Worm (Caenorhabditis elegans) whole organism, young adult: ENCODE results near the gene ttn-1.
A peak's percentile ranks its signal among the peaks of the same experiment; 100 is the strongest.

Source experiments
- B0035.1 ChIP-seq: sonication (generic microtip); optimal IDR thresholded peaks from 2 replicates; lab custom pipeline; 2016; ENCODE audit warnings: missing genetic modification characterization, mild to moderate bottlenecking, missing compliant biosample characterization, missing genotype, missing genetic modification reagents
- C06A6.2 ChIP-seq: fragments of 200-800 bp; sonication (Bioruptor generic); conservative IDR thresholded peaks from 2 replicates; pipeline ENCODE4 v1.3.6; 2022; ENCODE audit warnings: missing genetic modification characterization, missing compliant biosample characterization
- D2030.7 ChIP-seq: fragments of 200-800 bp; sonication (Bioruptor generic); IDR thresholded peaks from 2 replicates; pipeline ENCODE4 v1.3.6; 2022; ENCODE audit warnings: missing genetic modification reagents, missing genetic modification characterization, missing compliant biosample characterization
- F37B4.10 ChIP-seq: fragments of 200-800 bp; sonication (Bioruptor generic); IDR thresholded peaks from 2 replicates; pipeline ENCODE4 v1.3.6; 2022; ENCODE audit warnings: missing genetic modification characterization, missing compliant biosample characterization
- F52B5.7 ChIP-seq: sonication (generic microtip); optimal IDR thresholded peaks from 2 replicates; lab custom pipeline; 2016; ENCODE audit warnings: mild to moderate bottlenecking, missing genetic modification characterization, missing compliant biosample characterization
- K11D2.4 ChIP-seq: fragments of 200-800 bp; sonication (Bioruptor generic); IDR thresholded peaks from 2 replicates; pipeline ENCODE4 v1.3.6; 2022; ENCODE audit warnings: missing genetic modification reagents, missing genetic modification characterization, missing compliant biosample characterization
- Y53F4B.3 ChIP-seq: fragments of 200-800 bp; sonication (Bioruptor generic); IDR thresholded peaks from 2 replicates; pipeline ENCODE4 v1.3.6; 2022; ENCODE audit warnings: missing genetic modification reagents, missing genetic modification characterization, missing compliant biosample characterization
- Y53G8AR.9 ChIP-seq: fragments of 200-800 bp; sonication (Bioruptor generic); conservative IDR thresholded peaks from 2 replicates; pipeline ENCODE4 v1.3.6; 2022; ENCODE audit warnings: missing genetic modification reagents, missing genetic modification characterization, missing compliant biosample characterization
- Y56A3A.18 ChIP-seq: fragments of 200-800 bp; sonication (Bioruptor generic); IDR thresholded peaks from 2 replicates; pipeline ENCODE4 v1.3.6; 2022; ENCODE audit warnings: missing genetic modification reagents, missing genetic modification characterization, missing compliant biosample characterization
- Y79H2A.3 ChIP-seq: fragments of 200-800 bp; sonication (Bioruptor generic); conservative IDR thresholded peaks from 2 replicates; pipeline ENCODE4 v1.3.6; 2022; ENCODE audit warnings: missing genetic modification reagents, missing genetic modification characterization, missing compliant biosample characterization
- athp-1 ChIP-seq: sonication (generic microtip); optimal IDR thresholded peaks from 2 replicates; lab custom pipeline; 2017; ENCODE audit warnings: mild to moderate bottlenecking, missing genetic modification characterization, missing compliant biosample characterization
- attf-3 ChIP-seq: fragments of 200-800 bp; sonication (Bioruptor generic); conservative IDR thresholded peaks from 2 replicates; pipeline ENCODE4 v1.3.6; 2022; ENCODE audit warnings: missing genetic modification reagents, missing genetic modification characterization, missing compliant biosample characterization
- attf-6 ChIP-seq: fragments of 200-800 bp; sonication (Bioruptor generic); IDR thresholded peaks from 2 replicates; pipeline ENCODE4 v1.3.6; 2022; ENCODE audit warnings: missing genetic modification reagents, missing genetic modification characterization, missing compliant biosample characterization
- bed-1 ChIP-seq: fragments of 200-800 bp; sonication (Bioruptor generic); IDR thresholded peaks from 2 replicates; pipeline ENCODE4 v1.3.6; 2022; ENCODE audit warnings: missing genetic modification reagents, missing genetic modification characterization, missing compliant biosample characterization
- cebp-1 ChIP-seq, 2 experiments: fragments of 200-800 bp in 1 of 2; sonication (Bioruptor generic) in 1 of 2; sonication (generic microtip) in 1 of 2; IDR thresholded peaks in 1 of 2; optimal IDR thresholded peaks in 1 of 2; 2 replicates each; pipeline versions ENCODE4 v1.3.6 to Lab custom; 2017 to 2022; ENCODE audit warnings: missing compliant biosample characterization in 2 of 2, missing genetic modification characterization in 2 of 2, mild to moderate bottlenecking in 1 of 2, missing genetic modification reagents in 1 of 2, moderate library complexity in 1 of 2
- ceh-40 ChIP-seq: fragments of 200-800 bp; sonication (Bioruptor generic); IDR thresholded peaks from 2 replicates; pipeline ENCODE4 v1.3.6; 2022; ENCODE audit warnings: missing genetic modification characterization, missing compliant biosample characterization
- chd-7 ChIP-seq: sonication (generic microtip); optimal IDR thresholded peaks from 2 replicates; lab custom pipeline; 2016; ENCODE audit warnings: mild to moderate bottlenecking, missing genetic modification characterization, moderate library complexity, missing compliant biosample characterization
- die-1 ChIP-seq: sonication (generic microtip); optimal IDR thresholded peaks from 2 replicates; lab custom pipeline; 2016; ENCODE audit warnings: missing genotype, mild to moderate bottlenecking, missing genetic modification characterization, missing compliant biosample characterization
- dox-1 ChIP-seq: fragments of 200-800 bp; sonication (Bioruptor generic); IDR thresholded peaks from 2 replicates; pipeline ENCODE4 v1.3.6; 2022; ENCODE audit warnings: missing genetic modification reagents, missing genetic modification characterization, missing compliant biosample characterization
- dpl-1 ChIP-seq: fragments of 150-350 bp; optimal IDR thresholded peaks from 2 replicates; lab custom pipeline; 2014; ENCODE audit warnings: missing biosample characterization, missing genetic modification reagents, missing genetic modification characterization
- efl-1 ChIP-seq: fragments of 150-350 bp; optimal IDR thresholded peaks from 2 replicates; lab custom pipeline; 2014; ENCODE audit warnings: missing biosample characterization, missing genetic modification reagents, missing genetic modification characterization
- egrh-3 ChIP-seq: fragments of 200-800 bp; sonication (Bioruptor generic); IDR thresholded peaks from 2 replicates; pipeline ENCODE4 v1.3.6; 2022; ENCODE audit warnings: missing genetic modification reagents, missing genetic modification characterization, missing compliant biosample characterization
- gei-17 ChIP-seq: fragments of 200-800 bp; sonication (Bioruptor generic); optimal IDR thresholded peaks from 2 replicates; lab custom pipeline; 2018; ENCODE audit warnings: mild to moderate bottlenecking, missing genetic modification characterization, missing compliant biosample characterization
- hlh-12 ChIP-seq: sonication (generic microtip); optimal IDR thresholded peaks from 2 replicates; lab custom pipeline; 2016; ENCODE audit warnings: missing genetic modification characterization, missing compliant biosample characterization
- hmg-1.2 ChIP-seq: fragments of 200-800 bp; sonication (Bioruptor generic); IDR thresholded peaks from 2 replicates; pipeline ENCODE4 v1.3.6; 2022; ENCODE audit warnings: missing genetic modification reagents, missing genetic modification characterization, missing compliant biosample characterization
- hsf-1 ChIP-seq: fragments of 200-800 bp; sonication (Bioruptor generic); IDR thresholded peaks from 2 replicates; pipeline ENCODE4 v1.3.6; 2022; ENCODE audit warnings: missing genetic modification reagents, missing genetic modification characterization, missing compliant biosample characterization
- let-526 ChIP-seq: fragments of 200-800 bp; sonication (Bioruptor generic); IDR thresholded peaks from 2 replicates; pipeline ENCODE4 v1.3.6; 2022; ENCODE audit warnings: missing genetic modification reagents, missing genetic modification characterization, missing compliant biosample characterization
- lin-26 ChIP-seq: fragments of 200-800 bp; sonication (Bioruptor generic); IDR thresholded peaks from 2 replicates; pipeline ENCODE4 v1.3.6; 2022; ENCODE audit warnings: missing genetic modification reagents, missing genetic modification characterization, missing compliant biosample characterization
- lin-35 ChIP-seq, 3 experiments: fragments of 150-350 bp in 2 of 3; sonication (generic microtip) in 1 of 3; optimal IDR thresholded peaks; 2 replicates each; lab custom pipeline; 2014 to 2018; ENCODE audit warnings: missing biosample characterization in 3 of 3, missing genetic modification characterization in 3 of 3, missing genetic modification reagents in 3 of 3
- lin-40 ChIP-seq: sonication (generic microtip); optimal IDR thresholded peaks from 2 replicates; lab custom pipeline; 2016; ENCODE audit warnings: missing genetic modification characterization, mild to moderate bottlenecking, missing compliant biosample characterization, missing genotype, missing genetic modification reagents
- lir-1 ChIP-seq: fragments of 200-800 bp; sonication (Bioruptor generic); conservative IDR thresholded peaks from 2 replicates; pipeline ENCODE4 v1.3.6; 2022; ENCODE audit warnings: missing genetic modification reagents, missing genetic modification characterization, missing compliant biosample characterization
- lsy-27 ChIP-seq: sonication (generic microtip); optimal IDR thresholded peaks from 2 replicates; lab custom pipeline; 2017; ENCODE audit warnings: missing genetic modification characterization, mild to moderate bottlenecking, missing compliant biosample characterization, antibody characterized with exemption, missing genotype, borderline replicate concordance; ENCODE audit not compliant: insufficient read depth
- madf-3 ChIP-seq: fragments of 200-800 bp; sonication (Bioruptor generic); IDR thresholded peaks from 2 replicates; pipeline ENCODE4 v1.3.6; 2022; ENCODE audit warnings: missing genetic modification reagents, missing genetic modification characterization, missing compliant biosample characterization
- madf-6 ChIP-seq: fragments of 200-800 bp; sonication (Bioruptor generic); IDR thresholded peaks from 2 replicates; pipeline ENCODE4 v1.3.6; 2022; ENCODE audit warnings: missing genetic modification reagents, missing genetic modification characterization, missing compliant biosample characterization
- madf-8 ChIP-seq: fragments of 200-800 bp; sonication (Bioruptor generic); conservative IDR thresholded peaks from 2 replicates; pipeline ENCODE4 v1.3.6; 2022; ENCODE audit warnings: missing genetic modification reagents, missing genetic modification characterization, missing compliant biosample characterization
- mcd-1 ChIP-seq: fragments of 200-800 bp; sonication (Bioruptor generic); IDR thresholded peaks from 2 replicates; pipeline ENCODE4 v1.3.6; 2022; ENCODE audit warnings: missing genetic modification reagents, missing genetic modification characterization, missing compliant biosample characterization
- nfya-2 ChIP-seq: fragments of 200-800 bp; sonication (Bioruptor generic); IDR thresholded peaks from 2 replicates; pipeline ENCODE4 v1.3.6; 2022; ENCODE audit warnings: missing genetic modification reagents, missing genetic modification characterization, missing compliant biosample characterization
- nhr-90 ChIP-seq: sonication (generic microtip); optimal IDR thresholded peaks from 2 replicates; lab custom pipeline; 2016; ENCODE audit warnings: missing genotype, mild to moderate bottlenecking, missing genetic modification characterization, missing compliant biosample characterization
- pbrm-1 ChIP-seq: fragments of 200-800 bp; sonication (Bioruptor generic); IDR thresholded peaks from 2 replicates; pipeline ENCODE4 v1.3.6; 2022; ENCODE audit warnings: missing genetic modification reagents, missing genetic modification characterization, missing compliant biosample characterization
- sdz-38 ChIP-seq: sonication (generic microtip); optimal IDR thresholded peaks from 2 replicates; lab custom pipeline; 2016; ENCODE audit warnings: missing genotype, missing genetic modification characterization, missing compliant biosample characterization
- snpc-4 ChIP-seq, 5 experiments: fragments of 150-350 bp in 1 of 5; sonication (generic microtip) in 4 of 5; optimal IDR thresholded peaks; 2 replicates each; lab custom pipeline; 2014 to 2018; ENCODE audit warnings: missing genetic modification characterization in 5 of 5, missing biosample characterization in 3 of 5, antibody characterized with exemption in 2 of 5, mild to moderate bottlenecking in 2 of 5, missing compliant biosample characterization in 2 of 5, missing genotype in 2 of 5, moderate library complexity in 2 of 5, missing genetic modification reagents in 1 of 5
- tbp1 ChIP-seq: fragments of 200-800 bp; sonication (Bioruptor generic); optimal IDR thresholded peaks from 2 replicates; lab custom pipeline; 2018; ENCODE audit warnings: mild to moderate bottlenecking, missing genetic modification characterization, missing compliant biosample characterization
- tlf-1 ChIP-seq: fragments of 200-800 bp; sonication (Bioruptor generic); optimal IDR thresholded peaks from 2 replicates; lab custom pipeline; 2018; ENCODE audit warnings: mild to moderate bottlenecking, missing genetic modification characterization, missing compliant biosample characterization
- ztf-22 ChIP-seq: fragments of 200-800 bp; sonication (Bioruptor generic); optimal IDR thresholded peaks from 2 replicates; lab custom pipeline; 2018; ENCODE audit warnings: mild to moderate bottlenecking, missing genetic modification characterization, moderate library complexity, missing compliant biosample characterization
- ztf-26 ChIP-seq: sonication (generic microtip); optimal IDR thresholded peaks from 2 replicates; lab custom pipeline; 2017; ENCODE audit warnings: missing genetic modification characterization, missing compliant biosample characterization
- ztf-3 ChIP-seq: fragments of 200-800 bp; sonication (Bioruptor generic); optimal IDR thresholded peaks from 2 replicates; lab custom pipeline; 2018; ENCODE audit warnings: mild to moderate bottlenecking, missing genetic modification characterization, missing compliant biosample characterization

The ttn-1 gene

ce11 chrV:6100492-6101004, 101.9 kb downstream of the ttn-1 start, which contains the start of gene crt-1:
TSS of gene crt-1 (minus strand) at chrV:6100542.
- no peak; the same call in 1 of the 2 replicates for TF ChIP-seq ceh-40
- peak; percentile 36; the same call in 1 of the 2 replicates for TF ChIP-seq D2030.7 (GFP tag; lab: Robert Waterston, UW)
- TF ChIP-seq egrh-3 (GFP tag; lab: Robert Waterston, UW) = peak; percentile 32; the same call in 1 of the 2 replicates
- peak; percentile 82 for TF ChIP-seq let-526
- no peak for TF ChIP-seq B0035.1 (tag; lab: Kevin White, UChicago)
- 0 out of 2 replicates have a peak, but pooled peaks have one; percentile 56 for TF ChIP-seq F37B4.10 (GFP tag; lab: Robert Waterston, UW)
- TF ChIP-seq lin-35 (GFP tag; optimal IDR thresholded peaks at IDR 0.05; lab: Kevin White, UChicago) = peak in 1 of 3 experiments; percentile 78
- TF ChIP-seq Y53F4B.3 (GFP tag; lab: Robert Waterston, UW) = no peak
- no peak; the same call in 1 of the 2 replicates for TF ChIP-seq madf-6 (GFP tag; lab: Robert Waterston, UW)
- 0 out of 2 replicates have a peak, but pooled peaks have one; percentile 51 for TF ChIP-seq hsf-1 (GFP tag; lab: Robert Waterston, UW)
- 0 out of 2 replicates have a peak, but pooled peaks have one; percentile 59 for TF ChIP-seq madf-3 (GFP tag; lab: Robert Waterston, UW)
- TF ChIP-seq ztf-3 (GFP tag; lab: Kevin White, UChicago) = peak; percentile 50
- peak; percentile 44 for TF ChIP-seq nhr-90 (tag; lab: Kevin White, UChicago)
- peak; percentile 63 for TF ChIP-seq tbp1 (GFP tag; lab: Kevin White, UChicago)
- TF ChIP-seq athp-1 (tag; lab: Kevin White, UChicago) = no peak
- TF ChIP-seq lir-1 (GFP tag; lab: Robert Waterston, UW) = 0 out of 2 replicates have a peak, but pooled peaks have one; percentile 26
- TF ChIP-seq dox-1 (GFP tag; lab: Robert Waterston, UW) = peak; percentile 91
- peak; percentile 92 for TF ChIP-seq lin-40
- TF ChIP-seq sdz-38 = no peak
- peak; percentile 71 for TF ChIP-seq C06A6.2 (GFP tag; lab: Robert Waterston, UW)
- TF ChIP-seq ztf-22 (GFP tag; lab: Kevin White, UChicago) = peak; percentile 29
- peak; percentile 59; the same call in 1 of the 2 replicates for TF ChIP-seq Y79H2A.3 (GFP tag; lab: Robert Waterston, UW)
- TF ChIP-seq efl-1 = no peak
- TF ChIP-seq lin-26 = peak; percentile 65; the same call in 1 of the 2 replicates
- no peak for TF ChIP-seq bed-1 (GFP tag; lab: Robert Waterston, UW)
- TF ChIP-seq chd-7 (tag; lab: Kevin White, UChicago) = peak; percentile 88
- TF ChIP-seq F52B5.7 (tag; lab: Kevin White, UChicago) = peak; percentile 58
- peak; percentile 88 for TF ChIP-seq hmg-1.2 (GFP tag; lab: Robert Waterston, UW)
- peak; percentile 89 for TF ChIP-seq K11D2.4 (GFP tag; lab: Robert Waterston, UW)
- TF ChIP-seq madf-8 (GFP tag; lab: Robert Waterston, UW) = no peak
- TF ChIP-seq mcd-1 (GFP tag; lab: Robert Waterston, UW) = peak; percentile 86
- TF ChIP-seq pbrm-1 = peak; percentile 87
- TF ChIP-seq tlf-1 (GFP tag; lab: Kevin White, UChicago) = peak; percentile 72
- no peak for TF ChIP-seq dpl-1
- 0 out of 2 replicates have a peak, but pooled peaks have one; percentile 64 for TF ChIP-seq Y56A3A.18 (GFP tag; lab: Robert Waterston, UW)
- no peak for TF ChIP-seq snpc-4 (GFP tag; optimal IDR thresholded peaks at IDR 0.05; lab: Kevin White, UChicago)
- peak; percentile 29 to 77 (median 56) for TF ChIP-seq snpc-4 (tag; optimal IDR thresholded peaks at IDR 0.05; lab: Kevin White, UChicago)
- TF ChIP-seq hlh-12 = no peak
- peak; percentile 99 for TF ChIP-seq nfya-2
- TF ChIP-seq cebp-1 (GFP tag; IDR thresholded peaks at IDR 0.05; lab: Robert Waterston, UW) = no peak
- TF ChIP-seq cebp-1 (tag; optimal IDR thresholded peaks at IDR 0.05; lab: Kevin White, UChicago) = peak; percentile 85
- TF ChIP-seq attf-3 = 0 out of 2 replicates have a peak, but pooled peaks have one; percentile 32
- TF ChIP-seq ztf-26 (tag; lab: Kevin White, UChicago) = peak; percentile 81
- no peak for TF ChIP-seq attf-6 (GFP tag; lab: Robert Waterston, UW)
- no peak for TF ChIP-seq lsy-27
- peak; percentile 77 for TF ChIP-seq Y53G8AR.9 (GFP tag; lab: Robert Waterston, UW)
- no peak for TF ChIP-seq die-1 (tag; lab: Kevin White, UChicago)
- TF ChIP-seq gei-17 (GFP tag; lab: Kevin White, UChicago) = peak; percentile 66
